Fruit fly (Drosophila melanogaster): ENCODE results near the gene CG43062.

- TF ChIP-seq h (optimal IDR thresholded peaks at IDR 0.05) (no peak), Myc (optimal IDR thresholded peaks at IDR 0.05) (no peak)
Measured at dm6 chr3R:11758507-11759184, 8.5 kb downstream of the CG43062 start.
